Worm (Caenorhabditis elegans) whole organism, young adult: ENCODE results near the gene tag-290.
A peak's percentile ranks its signal among the peaks of the same experiment; 100 is the strongest.

Source experiments
- B0035.1 ChIP-seq: sonication (generic microtip); optimal IDR thresholded peaks from 2 replicates; lab custom pipeline; 2016; ENCODE audit warnings: missing genetic modification characterization, mild to moderate bottlenecking, missing compliant biosample characterization, missing genotype, missing genetic modification reagents
- B0261.1 ChIP-seq: sonication (generic microtip); optimal IDR thresholded peaks from 2 replicates; lab custom pipeline; 2016; ENCODE audit warnings: mild to moderate bottlenecking, missing genetic modification characterization, moderate library complexity, missing compliant biosample characterization
- B0336.3 ChIP-seq: fragments of 200-800 bp; sonication (Bioruptor generic); IDR thresholded peaks from 2 replicates; pipeline ENCODE4 v1.3.6; 2022; ENCODE audit warnings: missing genetic modification characterization, missing compliant biosample characterization
- F37B4.10 ChIP-seq: fragments of 200-800 bp; sonication (Bioruptor generic); IDR thresholded peaks from 2 replicates; pipeline ENCODE4 v1.3.6; 2022; ENCODE audit warnings: missing genetic modification characterization, missing compliant biosample characterization
- F55B11.4 ChIP-seq: sonication (generic microtip); optimal IDR thresholded peaks from 2 replicates; lab custom pipeline; 2016; ENCODE audit warnings: missing compliant biosample characterization, missing genetic modification characterization, borderline replicate concordance; ENCODE audit not compliant: insufficient read depth
- F57C9.4 ChIP-seq: sonication (generic microtip); optimal IDR thresholded peaks from 2 replicates; lab custom pipeline; 2017; ENCODE audit warnings: mild to moderate bottlenecking, missing genetic modification characterization, missing compliant biosample characterization
- K11D2.4 ChIP-seq: fragments of 200-800 bp; sonication (Bioruptor generic); IDR thresholded peaks from 2 replicates; pipeline ENCODE4 v1.3.6; 2022; ENCODE audit warnings: missing genetic modification reagents, missing genetic modification characterization, missing compliant biosample characterization
- Y53F4B.3 ChIP-seq: fragments of 200-800 bp; sonication (Bioruptor generic); IDR thresholded peaks from 2 replicates; pipeline ENCODE4 v1.3.6; 2022; ENCODE audit warnings: missing genetic modification reagents, missing genetic modification characterization, missing compliant biosample characterization
- ZK185.1 ChIP-seq: sonication (generic microtip); optimal IDR thresholded peaks from 2 replicates; lab custom pipeline; 2016; ENCODE audit warnings: mild to moderate bottlenecking, missing genetic modification characterization, missing compliant biosample characterization; ENCODE audit not compliant: poor library complexity, severe bottlenecking
- akir-1 ChIP-seq: fragments of 200-800 bp; sonication (Bioruptor generic); optimal IDR thresholded peaks from 2 replicates; lab custom pipeline; 2018; ENCODE audit warnings: mild to moderate bottlenecking, missing genetic modification characterization, moderate library complexity, missing compliant biosample characterization
- attf-3 ChIP-seq: fragments of 200-800 bp; sonication (Bioruptor generic); conservative IDR thresholded peaks from 2 replicates; pipeline ENCODE4 v1.3.6; 2022; ENCODE audit warnings: missing genetic modification reagents, missing genetic modification characterization, missing compliant biosample characterization
- bed-2 ChIP-seq: fragments of 200-800 bp; sonication (Bioruptor generic); IDR thresholded peaks from 2 replicates; pipeline ENCODE4 v1.3.6; 2022; ENCODE audit warnings: missing genetic modification reagents, missing genetic modification characterization, missing compliant biosample characterization
- ceh-27 ChIP-seq: fragments of 200-800 bp; sonication (Bioruptor generic); optimal IDR thresholded peaks from 2 replicates; lab custom pipeline; 2018; ENCODE audit warnings: mild to moderate bottlenecking, missing genetic modification characterization, moderate library complexity, missing compliant biosample characterization
- ceh-40 ChIP-seq: fragments of 200-800 bp; sonication (Bioruptor generic); IDR thresholded peaks from 2 replicates; pipeline ENCODE4 v1.3.6; 2022; ENCODE audit warnings: missing genetic modification characterization, missing compliant biosample characterization
- ceh-91 ChIP-seq: fragments of 200-800 bp; sonication (Bioruptor generic); IDR thresholded peaks from 2 replicates; pipeline ENCODE4 v1.3.6; 2022; ENCODE audit warnings: missing genetic modification reagents, missing genetic modification characterization, missing compliant biosample characterization
- die-1 ChIP-seq: sonication (generic microtip); optimal IDR thresholded peaks from 2 replicates; lab custom pipeline; 2016; ENCODE audit warnings: missing genotype, mild to moderate bottlenecking, missing genetic modification characterization, missing compliant biosample characterization
- dox-1 ChIP-seq: fragments of 200-800 bp; sonication (Bioruptor generic); IDR thresholded peaks from 2 replicates; pipeline ENCODE4 v1.3.6; 2022; ENCODE audit warnings: missing genetic modification reagents, missing genetic modification characterization, missing compliant biosample characterization
- dpff-1 ChIP-seq: sonication (generic microtip); optimal IDR thresholded peaks from 2 replicates; lab custom pipeline; 2017; ENCODE audit warnings: mild to moderate bottlenecking, missing genetic modification characterization, missing compliant biosample characterization
- efl-1 ChIP-seq: fragments of 150-350 bp; optimal IDR thresholded peaks from 2 replicates; lab custom pipeline; 2014; ENCODE audit warnings: missing biosample characterization, missing genetic modification reagents, missing genetic modification characterization
- egl-44 ChIP-seq: fragments of 200-800 bp; sonication (Bioruptor generic); IDR thresholded peaks from 2 replicates; pipeline ENCODE4 v1.3.6; 2022; ENCODE audit warnings: missing genetic modification reagents, missing genetic modification characterization, missing compliant biosample characterization
- egrh-3 ChIP-seq: fragments of 200-800 bp; sonication (Bioruptor generic); IDR thresholded peaks from 2 replicates; pipeline ENCODE4 v1.3.6; 2022; ENCODE audit warnings: missing genetic modification reagents, missing genetic modification characterization, missing compliant biosample characterization
- ets-4 ChIP-seq: fragments of 200-800 bp; sonication (Bioruptor generic); optimal IDR thresholded peaks from 2 replicates; lab custom pipeline; 2018; ENCODE audit warnings: mild to moderate bottlenecking, missing genetic modification characterization, missing compliant biosample characterization
- hlh-26 ChIP-seq: fragments of 200-800 bp; sonication (Bioruptor generic); conservative IDR thresholded peaks from 2 replicates; pipeline ENCODE4 v1.3.6; 2022; ENCODE audit warnings: missing genetic modification reagents, missing genetic modification characterization, missing compliant biosample characterization
- lin-26 ChIP-seq: fragments of 200-800 bp; sonication (Bioruptor generic); IDR thresholded peaks from 2 replicates; pipeline ENCODE4 v1.3.6; 2022; ENCODE audit warnings: missing genetic modification reagents, missing genetic modification characterization, missing compliant biosample characterization
- lsl-1 ChIP-seq: fragments of 200-800 bp; sonication (Bioruptor generic); optimal IDR thresholded peaks from 2 replicates; lab custom pipeline; 2018; ENCODE audit warnings: mild to moderate bottlenecking, missing genetic modification characterization, moderate library complexity, missing compliant biosample characterization
- madf-10 ChIP-seq: sonication (generic microtip); optimal IDR thresholded peaks from 2 replicates; lab custom pipeline; 2016; ENCODE audit warnings: mild to moderate bottlenecking, missing genetic modification characterization, missing compliant biosample characterization
- madf-8 ChIP-seq: fragments of 200-800 bp; sonication (Bioruptor generic); conservative IDR thresholded peaks from 2 replicates; pipeline ENCODE4 v1.3.6; 2022; ENCODE audit warnings: missing genetic modification reagents, missing genetic modification characterization, missing compliant biosample characterization
- nfyb-1 ChIP-seq: fragments of 200-800 bp; sonication (Bioruptor generic); IDR thresholded peaks from 2 replicates; pipeline ENCODE4 v1.3.6; 2022; ENCODE audit warnings: missing genetic modification reagents, missing genetic modification characterization, missing compliant biosample characterization
- nhr-120 ChIP-seq: fragments of 200-800 bp; sonication (Bioruptor generic); IDR thresholded peaks from 2 replicates; pipeline ENCODE4 v1.3.6; 2022; ENCODE audit warnings: missing genetic modification characterization, missing compliant biosample characterization
- nhr-90 ChIP-seq: sonication (generic microtip); optimal IDR thresholded peaks from 2 replicates; lab custom pipeline; 2016; ENCODE audit warnings: missing genotype, mild to moderate bottlenecking, missing genetic modification characterization, missing compliant biosample characterization
- pbrm-1 ChIP-seq: fragments of 200-800 bp; sonication (Bioruptor generic); IDR thresholded peaks from 2 replicates; pipeline ENCODE4 v1.3.6; 2022; ENCODE audit warnings: missing genetic modification reagents, missing genetic modification characterization, missing compliant biosample characterization
- pha-4 ChIP-seq: fragments of 150-350 bp; sonication (generic microtip); optimal IDR thresholded peaks from 2 replicates; lab custom pipeline; 2014; ENCODE audit warnings: missing biosample characterization, missing genetic modification reagents, missing genetic modification characterization
- rcor-1 ChIP-seq: fragments of 200-800 bp; sonication (Bioruptor generic); IDR thresholded peaks from 2 replicates; pipeline ENCODE4 v1.3.6; 2022; ENCODE audit warnings: missing genetic modification reagents, missing genetic modification characterization, missing compliant biosample characterization
- repo-1 ChIP-seq: sonication (generic microtip); optimal IDR thresholded peaks from 2 replicates; lab custom pipeline; 2017; ENCODE audit warnings: mild to moderate bottlenecking, missing genetic modification characterization, missing compliant biosample characterization
- snpc-1.1 ChIP-seq: sonication (generic microtip); optimal IDR thresholded peaks from 2 replicates; lab custom pipeline; 2017; ENCODE audit warnings: missing genetic modification characterization, mild to moderate bottlenecking, missing compliant biosample characterization, antibody characterized with exemption, moderate library complexity, missing genotype, missing genetic modification reagents; ENCODE audit not compliant: insufficient read depth
- unc-130 ChIP-seq: sonication (generic microtip); optimal IDR thresholded peaks from 2 replicates; lab custom pipeline; 2016; ENCODE audit warnings: missing genetic modification reagents, missing genetic modification characterization, missing compliant biosample characterization
- unc-62 ChIP-seq: fragments of 150-350 bp; optimal IDR thresholded peaks from 2 replicates; lab custom pipeline; 2014; ENCODE audit warnings: missing biosample characterization, missing genetic modification reagents, missing genetic modification characterization
- zfh-2 ChIP-seq: fragments of 200-800 bp; sonication (Bioruptor generic); conservative IDR thresholded peaks from 2 replicates; pipeline ENCODE4 v1.3.6; 2022; ENCODE audit warnings: missing genetic modification reagents, missing genetic modification characterization, missing compliant biosample characterization
- ztf-18 ChIP-seq: sonication (generic microtip); optimal IDR thresholded peaks from 2 replicates; lab custom pipeline; 2016; ENCODE audit warnings: missing genotype, mild to moderate bottlenecking, missing genetic modification characterization, missing compliant biosample characterization
- ztf-25 ChIP-seq: fragments of 200-800 bp; sonication (Bioruptor generic); IDR thresholded peaks from 2 replicates; pipeline ENCODE4 v1.3.6; 2022; ENCODE audit warnings: missing genetic modification reagents, missing genetic modification characterization, missing compliant biosample characterization
- ztf-6 ChIP-seq: fragments of 200-800 bp; sonication (Bioruptor generic); IDR thresholded peaks from 2 replicates; pipeline ENCODE4 v1.3.6; 2022; ENCODE audit warnings: missing genetic modification reagents, missing genetic modification characterization, missing compliant biosample characterization

The tag-290 gene

DNA sequence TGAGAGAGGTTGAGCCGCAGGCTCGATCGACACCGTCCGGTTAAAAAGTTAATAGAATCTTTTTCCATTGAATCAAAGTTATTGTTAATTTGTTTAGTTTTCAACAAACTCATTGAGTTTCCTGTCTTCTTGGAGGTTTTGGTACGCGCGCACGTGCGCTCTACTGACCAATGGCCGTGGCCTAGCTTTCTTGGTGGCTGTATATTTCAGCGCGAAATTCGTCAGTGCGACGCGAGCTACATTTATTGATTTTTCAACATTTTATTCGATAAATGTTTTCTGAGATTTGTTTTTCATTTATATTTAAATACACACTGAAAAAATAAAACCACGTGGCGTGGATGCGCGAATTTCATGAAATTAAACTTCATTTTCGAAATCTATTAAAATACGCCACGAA lies 31.1 kb downstream of the tag-290 start, which contains the start of gene bir-1 (continued):
- TF ChIP-seq nhr-90 (tag; lab: Kevin White, UChicago): no peak
- no peak for TF ChIP-seq nhr-120 (GFP tag; lab: Robert Waterston, UW)
- no peak for TF ChIP-seq ceh-40
- TF ChIP-seq B0336.3 (GFP tag; lab: Robert Waterston, UW): no peak
- TF ChIP-seq nfyb-1 (GFP tag; lab: Robert Waterston, UW): no peak
- no peak for TF ChIP-seq F57C9.4 (tag; lab: Kevin White, UChicago)
- no peak for TF ChIP-seq egl-44
- TF ChIP-seq B0261.1: no peak
- peak; percentile 42 for TF ChIP-seq unc-130
- no peak for TF ChIP-seq ceh-27 (GFP tag; lab: Kevin White, UChicago)
- TF ChIP-seq dox-1 (GFP tag; lab: Robert Waterston, UW): peak; percentile 82
- peak; percentile 15; the same call in 1 of the 2 replicates for TF ChIP-seq madf-8
- TF ChIP-seq akir-1 (GFP tag; lab: Kevin White, UChicago): no peak
- TF ChIP-seq die-1 (tag; lab: Kevin White, UChicago): no peak
- no peak for TF ChIP-seq pha-4 (tag; lab: Kevin White, UChicago)
- no peak for TF ChIP-seq dpff-1 (tag; lab: Kevin White, UChicago)
- TF ChIP-seq unc-62 (GFP tag; lab: Kevin White, UChicago): no peak
- TF ChIP-seq madf-10 (tag; lab: Kevin White, UChicago): peak; percentile 35
- TF ChIP-seq ceh-91: 0 out of 2 replicates have a peak, but pooled peaks have one; percentile 35
- no peak for TF ChIP-seq egrh-3 (GFP tag; lab: Robert Waterston, UW)
- no peak for TF ChIP-seq K11D2.4 (GFP tag; lab: Robert Waterston, UW)
- 0 out of 2 replicates have a peak, but pooled peaks have one; percentile 61 for TF ChIP-seq bed-2 (GFP tag; lab: Robert Waterston, UW)
- no peak for TF ChIP-seq lin-26
- no peak for TF ChIP-seq ztf-25 (GFP tag; lab: Robert Waterston, UW)
- 0 out of 2 replicates have a peak, but pooled peaks have one; percentile 8 for TF ChIP-seq zfh-2
- TF ChIP-seq repo-1 (tag; lab: Kevin White, UChicago): no peak
- peak; percentile 40 for TF ChIP-seq lsl-1
- 0 out of 2 replicates have a peak, but pooled peaks have one; percentile 26 for TF ChIP-seq rcor-1 (GFP tag; lab: Robert Waterston, UW)
- no peak for TF ChIP-seq Y53F4B.3 (GFP tag; lab: Robert Waterston, UW)
- TF ChIP-seq pbrm-1: 0 out of 2 replicates have a peak, but pooled peaks have one; percentile 27
- TF ChIP-seq attf-3: peak; percentile 22; the same call in 1 of the 2 replicates
- TF ChIP-seq B0035.1 (tag; lab: Kevin White, UChicago): no peak
- TF ChIP-seq F37B4.10 (GFP tag; lab: Robert Waterston, UW): no peak
- no peak for TF ChIP-seq F55B11.4 (tag; lab: Kevin White, UChicago)
- peak; percentile 75 for TF ChIP-seq efl-1
- TF ChIP-seq ztf-6: no peak
- TF ChIP-seq ets-4: no peak
- no peak for TF ChIP-seq hlh-26
- peak; percentile 51 for TF ChIP-seq ZK185.1 (tag; lab: Kevin White, UChicago)
- TF ChIP-seq ztf-18 (tag; lab: Kevin White, UChicago): peak; percentile 35
- TF ChIP-seq snpc-1.1 (tag; lab: Kevin White, UChicago): no peak
- TF ChIP-seq, all 124 proteins: peak for 33
